Fruit fly (Drosophila melanogaster): ENCODE measurements around the gene AP-1gamma.

The AP-1gamma gene

DNA sequence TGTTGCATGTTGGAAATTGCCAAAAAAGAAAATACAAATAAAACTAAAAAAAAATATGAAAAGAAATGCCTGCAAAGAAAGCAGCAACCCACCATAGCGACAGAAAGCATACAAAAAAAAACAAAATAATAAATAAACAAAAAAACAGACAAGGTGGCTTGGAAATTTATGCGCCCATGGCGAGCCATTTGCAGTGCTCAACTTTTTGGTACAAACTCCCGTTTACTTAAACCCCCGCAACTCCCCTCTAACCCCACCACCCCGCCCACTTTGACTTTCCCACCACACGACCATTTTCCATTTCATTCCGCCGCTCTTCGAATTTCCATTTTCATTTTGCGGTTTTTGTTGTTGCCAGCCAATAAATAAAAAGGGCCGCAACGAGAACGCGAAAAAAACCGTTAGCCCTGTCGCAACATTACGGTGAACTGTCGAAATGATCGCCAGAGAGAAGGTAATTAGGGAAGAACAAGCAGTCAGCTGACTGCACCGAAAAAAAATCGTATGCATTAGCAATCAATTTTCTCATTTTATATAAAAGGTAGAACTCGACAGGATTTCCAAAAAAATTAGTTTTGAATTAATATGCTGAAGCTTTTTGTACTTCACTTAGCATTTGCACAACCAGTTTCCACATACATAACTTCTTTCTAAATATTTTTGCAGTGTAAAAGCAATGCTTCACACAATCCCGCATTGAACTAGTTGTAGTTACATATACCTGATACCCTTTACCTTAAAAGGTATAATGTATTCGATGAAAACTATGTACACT, 28.5 kb downstream of the AP-1gamma start (continued):
- no peak for TF ChIP-seq CG10959 (GFP tag; IDR thresholded peaks at IDR 0.05)
- TF ChIP-seq CG2199 (GFP tag; IDR thresholded peaks at IDR 0.05) = no peak
- peak; percentile 4 for TF ChIP-seq NC2α (GFP tag; optimal IDR thresholded peaks at IDR 0.05)
- no peak for TF ChIP-seq tna (GFP tag; IDR thresholded peaks at IDR 0.05; ENCODE audit: partially characterized antibody)
- no peak for TF ChIP-seq CG15601 (tag; optimal IDR thresholded peaks at IDR 0.05)
- TF ChIP-seq Rfx (GFP tag; IDR thresholded peaks at IDR 0.05) = no peak
- no peak for TF ChIP-seq CkIIα-i1 (GFP tag; IDR thresholded peaks at IDR 0.05)
- no peak for TF ChIP-seq wor (GFP tag; IDR thresholded peaks at IDR 0.05)
- TF ChIP-seq yki (optimal IDR thresholded peaks at IDR 0.05) = no peak
- TF ChIP-seq nerfin-2 (GFP tag; IDR thresholded peaks at IDR 0.05; ENCODE audit: partially characterized antibody) = no peak
- no peak for TF ChIP-seq Sry-δ (GFP tag; optimal IDR thresholded peaks at IDR 0.05)
- TF ChIP-seq pros (GFP tag; optimal IDR thresholded peaks at IDR 0.05) = no peak
- TF ChIP-seq CG7839 (tag; optimal IDR thresholded peaks at IDR 0.05) = peak; percentile 62
- TF ChIP-seq Jarid2 (GFP tag; optimal IDR thresholded peaks at IDR 0.05) = no peak
- TF ChIP-seq Elba2 (GFP tag; optimal IDR thresholded peaks at IDR 0.05) = no peak
- peak; percentile 26 for TF ChIP-seq CG6813 (GFP tag; optimal IDR thresholded peaks at IDR 0.05)
- TF ChIP-seq CG34224 (GFP tag; IDR thresholded peaks at IDR 0.05; ENCODE audit: partially characterized antibody) = no peak
- TF ChIP-seq CG31224 (GFP tag; IDR thresholded peaks at IDR 0.05) = 0 out of 2 replicates have a peak, but pooled peaks have one; percentile 9
- TF ChIP-seq mld (GFP tag; IDR thresholded peaks at IDR 0.05; ENCODE audit: partially characterized antibody) = no peak
- no peak for TF ChIP-seq rib (GFP tag; IDR thresholded peaks at IDR 0.05)
- TF ChIP-seq ind (GFP tag; optimal IDR thresholded peaks at IDR 0.05) = peak; percentile 16
- TF ChIP-seq nmo (GFP tag; optimal IDR thresholded peaks at IDR 0.05) = peak; percentile 53
- no peak for TF ChIP-seq GATAe (GFP tag; conservative IDR thresholded peaks at IDR 0.05)
- peak; percentile 42; the same call in 1 of the 3 replicates for TF ChIP-seq ken (GFP tag; IDR thresholded peaks at IDR 0.05)
- peak; percentile 39 for TF ChIP-seq Antp (GFP tag; optimal IDR thresholded peaks at IDR 0.05)
- peak; percentile 37 for TF ChIP-seq tin (GFP tag; optimal IDR thresholded peaks at IDR 0.05)
- TF ChIP-seq CG14441 (GFP tag; IDR thresholded peaks at IDR 0.05) = peak; percentile 47; the same call in 1 of the 2 replicates
- no peak for TF ChIP-seq CG6683 (GFP tag; optimal IDR thresholded peaks at IDR 0.05)
- peak; percentile 58 for TF ChIP-seq phol (tag; optimal IDR thresholded peaks at IDR 0.05)
- TF ChIP-seq CG18011 (GFP tag; optimal IDR thresholded peaks at IDR 0.05) = no peak
- TF ChIP-seq gsb-n (tag; optimal IDR thresholded peaks at IDR 0.05) = peak; percentile 46
- peak; percentile 7 for TF ChIP-seq kah (GFP tag; optimal IDR thresholded peaks at IDR 0.05)
- peak; percentile 10 for TF ChIP-seq Asciz (GFP tag; optimal IDR thresholded peaks at IDR 0.05)
- no peak for TF ChIP-seq caup (GFP tag; optimal IDR thresholded peaks at IDR 0.05; ENCODE audit: severe bottlenecking)
- TF ChIP-seq Hey (tag; optimal IDR thresholded peaks at IDR 0.05) = no peak
- no peak for TF ChIP-seq chm (GFP tag; IDR thresholded peaks at IDR 0.05)
- TF ChIP-seq CG3065 (GFP tag; optimal IDR thresholded peaks at IDR 0.05) = no peak
- no peak for TF ChIP-seq Dip2 (GFP tag; IDR thresholded peaks at IDR 0.05)
- peak; percentile 51 for TF ChIP-seq CG7786 (GFP tag; optimal IDR thresholded peaks at IDR 0.05)
- no peak for TF ChIP-seq CG12744 (GFP tag; optimal IDR thresholded peaks at IDR 0.05)
- no peak for TF ChIP-seq ERR (GFP tag; optimal IDR thresholded peaks at IDR 0.05)
- TF ChIP-seq mam (GFP tag; optimal IDR thresholded peaks at IDR 0.05) = peak; percentile 33
- TF ChIP-seq Gug (GFP tag; IDR thresholded peaks at IDR 0.05) = peak; percentile 23; the same call in 2 of the 4 replicates
- TF ChIP-seq CG2129 (GFP tag; IDR thresholded peaks at IDR 0.05; ENCODE audit: partially characterized antibody) = no peak
- TF ChIP-seq Hand (GFP tag; optimal IDR thresholded peaks at IDR 0.05) = no peak
- TF ChIP-seq CG11696 (GFP tag; IDR thresholded peaks at IDR 0.05) = no peak
- no peak for TF ChIP-seq Dref (GFP tag; IDR thresholded peaks at IDR 0.05)
- TF ChIP-seq Xrp1 (GFP tag; IDR thresholded peaks at IDR 0.05) = peak; percentile 49; the same call in 1 of the 2 replicates
- peak; percentile 79 for TF ChIP-seq gem (tag; optimal IDR thresholded peaks at IDR 0.05)
- TF ChIP-seq CG14014 (GFP tag; IDR thresholded peaks at IDR 0.05) = no peak
